Worm (Caenorhabditis elegans): ENCODE results near the gene atf-6.

DNA sequence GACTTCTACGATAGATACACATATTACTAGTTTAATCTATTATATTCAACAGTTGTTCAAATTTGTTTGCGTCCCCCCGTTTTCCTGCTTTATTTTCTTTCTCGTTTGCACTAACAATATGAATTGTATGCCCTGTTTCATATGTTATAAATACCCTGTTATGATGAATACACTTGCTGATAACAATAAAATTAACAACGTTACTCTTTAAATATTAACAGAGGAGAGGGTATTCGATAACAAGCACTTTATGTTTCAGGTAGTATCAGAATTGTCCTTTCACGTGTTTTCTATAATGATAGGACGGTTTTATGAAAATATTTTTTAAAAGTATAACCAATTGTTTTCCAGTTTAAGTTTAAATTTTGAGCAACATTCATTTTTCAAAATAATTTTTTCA, 2.3 kb upstream of the atf-6 start:
- TF ChIP-seq vab-15 (tag; optimal IDR thresholded peaks at IDR 0.05) (no peak), ceh-8 (GFP tag; optimal IDR thresholded peaks at IDR 0.05) (no peak)
